Worm (Caenorhabditis elegans) whole organism, L3 larva: ENCODE data around the gene B0310.2.

ENCODE experiments used
- ama-1 ChIP-seq: fragments of 150-350 bp; optimal IDR thresholded peaks from 2 replicates; lab custom pipeline; 2018
- ceh-28 ChIP-seq: fragments of 150-350 bp; optimal IDR thresholded peaks from 2 replicates; lab custom pipeline; 2014; ENCODE audit warnings: missing biosample characterization, missing genetic modification reagents, missing genetic modification characterization
- fkh-10 ChIP-seq: sonication (generic microtip); optimal IDR thresholded peaks from 2 replicates; lab custom pipeline; 2017; ENCODE audit warnings: missing biosample characterization, missing genetic modification reagents, missing genetic modification characterization
- lin-39 ChIP-seq: fragments of 150-350 bp; optimal IDR thresholded peaks from 2 replicates; lab custom pipeline; 2018; ENCODE audit warnings: missing biosample characterization, missing genetic modification reagents, missing genetic modification characterization
- mdl-1 ChIP-seq: fragments of 150-350 bp; optimal IDR thresholded peaks from 2 replicates; lab custom pipeline; 2014; ENCODE audit warnings: missing biosample characterization, missing genetic modification characterization
- nhr-237 ChIP-seq: fragments of 150-350 bp; optimal IDR thresholded peaks from 2 replicates; lab custom pipeline; 2014; ENCODE audit warnings: missing biosample characterization, missing genetic modification characterization
- pha-4 ChIP-seq: fragments of 150-350 bp; optimal IDR thresholded peaks from 2 replicates; lab custom pipeline; 2014; ENCODE audit warnings: missing biosample characterization, missing genetic modification reagents, missing genetic modification characterization
- tbx-2 ChIP-seq: sonication (generic microtip); optimal IDR thresholded peaks from 2 replicates; lab custom pipeline; 2016; ENCODE audit warnings: mild to moderate bottlenecking, missing genetic modification characterization, missing compliant biosample characterization
- unc-39 ChIP-seq: sonication (generic microtip); optimal IDR thresholded peaks from 4 replicates; lab custom pipeline; 2017; ENCODE audit warnings: missing biosample characterization, missing genetic modification characterization
- unc-62 ChIP-seq: fragments of 150-350 bp; sonication (generic microtip); optimal IDR thresholded peaks from 4 replicates; lab custom pipeline; 2014; ENCODE audit warnings: missing biosample characterization, missing genetic modification reagents, missing genetic modification characterization

- no peak for TF ChIP-seq fkh-10
- no peak for TF ChIP-seq unc-62
- TF ChIP-seq unc-39 (tag; lab: Kevin White, UChicago) = no peak
- no peak for TF ChIP-seq lin-39 (tag; lab: Kevin White, UChicago)
- no peak for TF ChIP-seq tbx-2 (tag; lab: Kevin White, UChicago)
- no peak for TF ChIP-seq mdl-1 (tag; lab: Kevin White, UChicago)
- no peak for TF ChIP-seq ama-1 (lab: Kevin White, UChicago)
- TF ChIP-seq ceh-28 (tag; lab: Kevin White, UChicago) = no peak
- TF ChIP-seq pha-4 (tag; lab: Kevin White, UChicago) = no peak
- TF ChIP-seq nhr-237 (tag; lab: Kevin White, UChicago) = no peak
Measured at ce11 chrX:530909-531308, 24.2 kb upstream of the B0310.2 start, which contains the start of gene B0310.6.
